Worm (Caenorhabditis elegans) whole organism, L3 larva: ENCODE measurements around the gene str-240.
A peak's percentile ranks its signal among the peaks of the same experiment; 100 is the strongest.

Experiments used
- R02D3.7 ChIP-seq: fragments of 150-350 bp; optimal IDR thresholded peaks from 2 replicates; lab custom pipeline; 2014; ENCODE audit warnings: missing biosample characterization, missing genetic modification characterization
- ZK546.5 ChIP-seq: sonication (generic microtip); optimal IDR thresholded peaks from 2 replicates; lab custom pipeline; 2017; ENCODE audit warnings: missing biosample characterization, missing genetic modification characterization
- aly-2 ChIP-seq: fragments of 150-350 bp; optimal IDR thresholded peaks from 2 replicates; lab custom pipeline; 2014; ENCODE audit warnings: missing biosample characterization, missing genetic modification characterization
- ama-1 ChIP-seq: fragments of 150-350 bp; optimal IDR thresholded peaks from 2 replicates; lab custom pipeline; 2018
- ceh-16 ChIP-seq: sonication (generic microtip); optimal IDR thresholded peaks from 2 replicates; lab custom pipeline; 2017; ENCODE audit warnings: missing biosample characterization, missing genetic modification characterization
- ceh-28 ChIP-seq: fragments of 150-350 bp; optimal IDR thresholded peaks from 2 replicates; lab custom pipeline; 2014; ENCODE audit warnings: missing biosample characterization, missing genetic modification reagents, missing genetic modification characterization
- ceh-82 ChIP-seq: fragments of 150-350 bp; optimal IDR thresholded peaks from 2 replicates; lab custom pipeline; 2014; ENCODE audit warnings: missing biosample characterization, missing genetic modification characterization
- ceh-9 ChIP-seq: sonication (generic microtip); optimal IDR thresholded peaks from 2 replicates; lab custom pipeline; 2018; ENCODE audit warnings: missing biosample characterization, missing genetic modification characterization
- daf-12 ChIP-seq: fragments of 150-350 bp; optimal IDR thresholded peaks from 2 replicates; lab custom pipeline; 2014; ENCODE audit warnings: missing biosample characterization, missing genetic modification reagents, missing genetic modification characterization
- egl-27 ChIP-seq: sonication (generic microtip); optimal IDR thresholded peaks from 4 replicates; lab custom pipeline; 2017; ENCODE audit warnings: missing biosample characterization, missing genetic modification reagents, missing genetic modification characterization
- egl-5 ChIP-seq: fragments of 150-350 bp; optimal IDR thresholded peaks from 2 replicates; lab custom pipeline; 2017; ENCODE audit warnings: missing biosample characterization, missing genetic modification reagents, missing genetic modification characterization, inconsistent platforms
- elt-1 ChIP-seq: fragments of 150-350 bp; optimal IDR thresholded peaks from 2 replicates; lab custom pipeline; 2014; ENCODE audit warnings: missing biosample characterization, missing genetic modification characterization
- elt-2 ChIP-seq: sonication (generic microtip); optimal IDR thresholded peaks from 2 replicates; lab custom pipeline; 2016; ENCODE audit warnings: missing genetic modification reagents, mild to moderate bottlenecking, missing genetic modification characterization, missing compliant biosample characterization
- elt-3 ChIP-seq, 3 experiments: fragments of 150-350 bp in 1 of 3; sonication (generic microtip) in 2 of 3; optimal IDR thresholded peaks; 2 replicates in 2 of 3; 4 replicates in 1 of 3; lab custom pipeline; 2014 to 2017; ENCODE audit warnings: missing biosample characterization in 3 of 3, missing genetic modification characterization in 3 of 3
- eor-1 ChIP-seq, 2 experiments: fragments of 150-350 bp; optimal IDR thresholded peaks; 2 replicates each; lab custom pipeline; 2014 to 2018; ENCODE audit warnings: missing biosample characterization in 2 of 2, missing genetic modification characterization in 2 of 2
- fkh-10 ChIP-seq: sonication (generic microtip); optimal IDR thresholded peaks from 2 replicates; lab custom pipeline; 2017; ENCODE audit warnings: missing biosample characterization, missing genetic modification reagents, missing genetic modification characterization
- fkh-2 ChIP-seq: fragments of 150-350 bp; optimal IDR thresholded peaks from 2 replicates; lab custom pipeline; 2014; ENCODE audit warnings: missing biosample characterization, missing genetic modification reagents, missing genetic modification characterization
- fos-1 ChIP-seq: fragments of 150-350 bp; optimal IDR thresholded peaks from 2 replicates; lab custom pipeline; 2014; ENCODE audit warnings: missing biosample characterization, missing genetic modification characterization
- hmg-11 ChIP-seq: sonication (generic microtip); optimal IDR thresholded peaks from 2 replicates; lab custom pipeline; 2016; ENCODE audit warnings: missing genetic modification characterization, missing compliant biosample characterization
- jun-1 ChIP-seq: fragments of 150-350 bp; optimal IDR thresholded peaks from 2 replicates; lab custom pipeline; 2014; ENCODE audit warnings: missing biosample characterization, missing genetic modification reagents, missing genetic modification characterization
- lin-15B ChIP-seq: fragments of 150-350 bp; optimal IDR thresholded peaks from 2 replicates; lab custom pipeline; 2014; ENCODE audit warnings: missing biosample characterization, missing genetic modification characterization
- lin-39 ChIP-seq: fragments of 150-350 bp; optimal IDR thresholded peaks from 2 replicates; lab custom pipeline; 2018; ENCODE audit warnings: missing biosample characterization, missing genetic modification reagents, missing genetic modification characterization
- lsy-12 ChIP-seq: sonication (generic microtip); optimal IDR thresholded peaks from 2 replicates; lab custom pipeline; 2016; ENCODE audit warnings: mild to moderate bottlenecking, missing genetic modification characterization, missing compliant biosample characterization
- mdl-1 ChIP-seq: fragments of 150-350 bp; optimal IDR thresholded peaks from 2 replicates; lab custom pipeline; 2014; ENCODE audit warnings: missing biosample characterization, missing genetic modification characterization
- mml-1 ChIP-seq: fragments of 150-350 bp; sonication (generic microtip); optimal IDR thresholded peaks from 3 replicates; lab custom pipeline; 2014; ENCODE audit warnings: missing biosample characterization, missing genetic modification characterization
- nfya-1 ChIP-seq: sonication (generic microtip); optimal IDR thresholded peaks from 2 replicates; lab custom pipeline; 2017; ENCODE audit warnings: missing genetic modification characterization, mild to moderate bottlenecking, missing compliant biosample characterization, antibody characterized with exemption, moderate library complexity; ENCODE audit not compliant: insufficient read depth
- nhr-11 ChIP-seq: fragments of 150-350 bp; optimal IDR thresholded peaks from 2 replicates; lab custom pipeline; 2014; ENCODE audit warnings: missing biosample characterization, missing genetic modification characterization
- nhr-12 ChIP-seq: fragments of 150-350 bp; optimal IDR thresholded peaks from 2 replicates; lab custom pipeline; 2014; ENCODE audit warnings: missing biosample characterization, missing genetic modification characterization
- nhr-23 ChIP-seq: fragments of 150-350 bp; optimal IDR thresholded peaks from 2 replicates; lab custom pipeline; 2014; ENCODE audit warnings: missing biosample characterization, missing genetic modification reagents, missing genetic modification characterization
- nhr-237 ChIP-seq: fragments of 150-350 bp; optimal IDR thresholded peaks from 2 replicates; lab custom pipeline; 2014; ENCODE audit warnings: missing biosample characterization, missing genetic modification characterization
- nhr-25 ChIP-seq: sonication (generic microtip); optimal IDR thresholded peaks from 2 replicates; lab custom pipeline; 2017; ENCODE audit warnings: missing biosample characterization, missing genetic modification characterization
- nhr-28 ChIP-seq: fragments of 150-350 bp; optimal IDR thresholded peaks from 2 replicates; lab custom pipeline; 2014; ENCODE audit warnings: missing biosample characterization, missing genetic modification characterization
- nhr-43 ChIP-seq: sonication (generic microtip); optimal IDR thresholded peaks from 2 replicates; lab custom pipeline; 2016; ENCODE audit warnings: mild to moderate bottlenecking, missing genetic modification characterization, missing compliant biosample characterization; ENCODE audit not compliant: poor library complexity, severe bottlenecking
- nhr-67 ChIP-seq: fragments of 150-350 bp; optimal IDR thresholded peaks from 2 replicates; lab custom pipeline; 2014; ENCODE audit warnings: missing biosample characterization, missing genetic modification characterization
- nhr-76 ChIP-seq: fragments of 150-350 bp; sonication (generic microtip); optimal IDR thresholded peaks from 5 replicates; lab custom pipeline; 2014; ENCODE audit warnings: missing biosample characterization, missing genetic modification characterization
- nhr-77 ChIP-seq: fragments of 150-350 bp; optimal IDR thresholded peaks from 2 replicates; lab custom pipeline; 2014; ENCODE audit warnings: missing biosample characterization, missing genetic modification characterization
- pha-4 ChIP-seq: fragments of 150-350 bp; optimal IDR thresholded peaks from 2 replicates; lab custom pipeline; 2014; ENCODE audit warnings: missing biosample characterization, missing genetic modification reagents, missing genetic modification characterization
- pqm-1 ChIP-seq: fragments of 150-350 bp; optimal IDR thresholded peaks from 2 replicates; lab custom pipeline; 2017; ENCODE audit warnings: missing biosample characterization, missing genetic modification characterization, inconsistent platforms
- sea-2 ChIP-seq: fragments of 150-350 bp; sonication (generic microtip); optimal IDR thresholded peaks from 4 replicates; lab custom pipeline; 2014; ENCODE audit warnings: missing biosample characterization, missing genetic modification reagents, missing genetic modification characterization
- skn-1 ChIP-seq: fragments of 150-350 bp; optimal IDR thresholded peaks from 2 replicates; lab custom pipeline; 2014; ENCODE audit warnings: missing biosample characterization, missing genetic modification characterization
- snpc-4 ChIP-seq: fragments of 150-350 bp; optimal IDR thresholded peaks from 2 replicates; lab custom pipeline; 2014; ENCODE audit warnings: missing biosample characterization, missing genetic modification characterization
- tbx-2 ChIP-seq: sonication (generic microtip); optimal IDR thresholded peaks from 2 replicates; lab custom pipeline; 2016; ENCODE audit warnings: mild to moderate bottlenecking, missing genetic modification characterization, missing compliant biosample characterization
- unc-39 ChIP-seq: sonication (generic microtip); optimal IDR thresholded peaks from 4 replicates; lab custom pipeline; 2017; ENCODE audit warnings: missing biosample characterization, missing genetic modification characterization
- unc-62 ChIP-seq: fragments of 150-350 bp; sonication (generic microtip); optimal IDR thresholded peaks from 4 replicates; lab custom pipeline; 2014; ENCODE audit warnings: missing biosample characterization, missing genetic modification reagents, missing genetic modification characterization
- zag-1 ChIP-seq: fragments of 150-350 bp; optimal IDR thresholded peaks from 2 replicates; lab custom pipeline; 2014; ENCODE audit warnings: missing biosample characterization, missing genetic modification characterization
- ztf-11 ChIP-seq: fragments of 150-350 bp; optimal IDR thresholded peaks from 2 replicates; lab custom pipeline; 2014; ENCODE audit warnings: missing biosample characterization, missing genetic modification characterization
- ztf-4 ChIP-seq: fragments of 150-350 bp; optimal IDR thresholded peaks from 2 replicates; lab custom pipeline; 2014; ENCODE audit warnings: missing biosample characterization, missing genetic modification characterization

The str-240 gene

ce11 chrV:1474486-1475125, 47.1 kb downstream of the str-240 start, which contains the start of the genes F53E2.2 and unc-60:
F53E2.2 (plus strand) TSS chrV:1475086.
unc-60 (plus strand) TSS chrV:1475086.
- TF ChIP-seq nhr-25 (tag; lab: Kevin White, UChicago) (no peak), fkh-10 (GFP tag; lab: Kevin White, UChicago) (peak; percentile 21), ztf-11 (tag; lab: Kevin White, UChicago) (no peak), R02D3.7 (no peak), fkh-2 (no peak), skn-1 (tag; lab: Kevin White, UChicago) (no peak), nhr-77 (no peak), elt-3 (tag; optimal IDR thresholded peaks at IDR 0.05; lab: Kevin White, UChicago) (no peak), lin-39 (peak; percentile 24), nhr-67 (tag; lab: Kevin White, UChicago) (no peak), hmg-11 (tag; lab: Kevin White, UChicago) (peak; percentile 92), lin-15B (tag; lab: Kevin White, UChicago) (peak; percentile 43), nhr-11 (no peak), ceh-9 (tag; lab: Kevin White, UChicago) (no peak), sea-2 (GFP tag; lab: Kevin White, UChicago) (no peak), jun-1 (tag; lab: Kevin White, UChicago) (no peak), lsy-12 (tag; lab: Kevin White, UChicago) (peak; percentile 54), nhr-28 (tag; lab: Kevin White, UChicago) (no peak), elt-2 (tag; lab: Kevin White, UChicago) (peak; percentile 57), nhr-12 (no peak), elt-1 (tag; lab: Kevin White, UChicago) (peak; percentile 10), unc-39 (tag; lab: Kevin White, UChicago) (no peak), nhr-23 (no peak), pqm-1 (tag; lab: Kevin White, UChicago) (no peak), nfya-1 (tag; lab: Kevin White, UChicago) (peak; percentile 89), nhr-237 (tag; lab: Kevin White, UChicago) (no peak), ceh-16 (tag; lab: Kevin White, UChicago) (no peak), aly-2 (tag; lab: Kevin White, UChicago) (no peak), pha-4 (tag; lab: Kevin White, UChicago) (peak; percentile 75), fos-1 (tag; lab: Kevin White, UChicago) (no peak), ztf-4 (tag; lab: Kevin White, UChicago) (no peak), unc-62 (peak; percentile 47), ceh-82 (no peak), zag-1 (tag; lab: Kevin White, UChicago) (no peak), nhr-43 (tag; lab: Kevin White, UChicago) (peak; percentile 9), tbx-2 (tag; lab: Kevin White, UChicago) (no peak), snpc-4 (tag; lab: Kevin White, UChicago) (peak; percentile 8), mml-1 (tag; lab: Kevin White, UChicago) (no peak), ama-1 (lab: Kevin White, UChicago) (peak; percentile 60), daf-12 (tag; lab: Kevin White, UChicago) (no peak), egl-5 (peak; percentile 17), ZK546.5 (tag; lab: Kevin White, UChicago) (no peak), egl-27 (no peak), nhr-76 (no peak), mdl-1 (tag; lab: Kevin White, UChicago) (no peak), eor-1 (tag; optimal IDR thresholded peaks at IDR 0.05; lab: Kevin White, UChicago) (no peak), ceh-28 (tag; lab: Kevin White, UChicago) (no peak)
